Worm (Caenorhabditis elegans) whole organism, L1 larva: ENCODE results near the gene alh-3.

Experiments used
- egl-27 ChIP-seq, 2 experiments: fragments of 150-350 bp in 1 of 2; sonication (generic microtip); optimal IDR thresholded peaks; 3 replicates each; lab custom pipeline; 2017 to 2018; ENCODE audit warnings: missing biosample characterization in 2 of 2, missing genetic modification characterization in 2 of 2, missing genetic modification reagents in 2 of 2
- fos-1 ChIP-seq: fragments of 150-350 bp; optimal IDR thresholded peaks from 2 replicates; lab custom pipeline; 2014; ENCODE audit warnings: missing biosample characterization, missing genetic modification characterization
- nhr-11 ChIP-seq: fragments of 150-350 bp; optimal IDR thresholded peaks from 2 replicates; lab custom pipeline; 2014; ENCODE audit warnings: missing biosample characterization, missing genetic modification characterization
- nhr-237 ChIP-seq: fragments of 150-350 bp; optimal IDR thresholded peaks from 2 replicates; lab custom pipeline; 2014; ENCODE audit warnings: missing biosample characterization, missing genetic modification characterization
- nhr-47 ChIP-seq: sonication (generic microtip); optimal IDR thresholded peaks from 2 replicates; lab custom pipeline; 2016; ENCODE audit warnings: mild to moderate bottlenecking, missing genetic modification characterization, moderate library complexity, missing compliant biosample characterization
- snpc-4 ChIP-seq: fragments of 150-350 bp; optimal IDR thresholded peaks from 2 replicates; lab custom pipeline; 2014; ENCODE audit warnings: missing biosample characterization, missing genetic modification characterization
- unc-130 ChIP-seq: fragments of 150-350 bp; optimal IDR thresholded peaks from 2 replicates; lab custom pipeline; 2017; ENCODE audit warnings: missing biosample characterization, missing genetic modification characterization, inconsistent platforms
- unc-62 ChIP-seq: fragments of 150-350 bp; optimal IDR thresholded peaks from 2 replicates; lab custom pipeline; 2014; ENCODE audit warnings: missing biosample characterization, missing genetic modification reagents, missing genetic modification characterization

- TF ChIP-seq unc-62: no peak
- no peak for TF ChIP-seq fos-1 (tag; lab: Kevin White, UChicago)
- TF ChIP-seq unc-130 (tag; lab: Kevin White, UChicago): no peak
- no peak for TF ChIP-seq nhr-11 (tag; lab: Kevin White, UChicago)
- TF ChIP-seq nhr-47: no peak
- TF ChIP-seq egl-27 (tag; optimal IDR thresholded peaks at IDR 0.05; lab: Kevin White, UChicago): no peak
- TF ChIP-seq snpc-4: no peak
- TF ChIP-seq nhr-237: no peak
Measured at ce11 chrIV:11009928-11010327, 12.5 kb upstream of the alh-3 start.
